Fruit fly (Drosophila melanogaster) whole organism, wandering third instar larva: ENCODE data around the gene Gr61a.

ENCODE experiments used
- Abd-B ChIP-seq: fragments of >200 bp; optimal IDR thresholded peaks from 2 replicates; lab custom pipeline; 2017; ENCODE audit warnings: missing biosample characterization, missing genetic modification characterization
- CG32264 ChIP-seq: fragments of 200-800 bp; sonication (Bioruptor generic); optimal IDR thresholded peaks from 2 replicates; lab custom pipeline; 2016; ENCODE audit warnings: missing biosample characterization, missing genetic modification characterization
- CG9705 ChIP-seq: fragments of 200-800 bp; sonication (Bioruptor generic); optimal IDR thresholded peaks from 2 replicates; lab custom pipeline; 2018; ENCODE audit warnings: missing biosample characterization, mild to moderate bottlenecking, missing genetic modification characterization
- CrebA ChIP-seq: fragments of 200-800 bp; sonication (Bioruptor generic); optimal IDR thresholded peaks from 2 replicates; lab custom pipeline; 2016; ENCODE audit warnings: missing biosample characterization, mild to moderate bottlenecking, missing genetic modification characterization, borderline replicate concordance
- Dfd ChIP-seq: fragments of >200 bp; optimal IDR thresholded peaks from 2 replicates; lab custom pipeline; 2017; ENCODE audit warnings: missing biosample characterization, missing genetic modification characterization
- GATAd ChIP-seq: sonication (Bioruptor generic); optimal IDR thresholded peaks from 2 replicates; lab custom pipeline; 2016; ENCODE audit warnings: missing biosample characterization, missing genetic modification characterization
- HLH106 ChIP-seq: fragments of 200-800 bp; optimal IDR thresholded peaks from 3 replicates; lab custom pipeline; 2019; ENCODE audit warnings: missing biosample characterization, mild to moderate bottlenecking, missing genetic modification characterization, moderate library complexity
- Hnf4 ChIP-seq: fragments of 200-800 bp; sonication (Bioruptor generic); optimal IDR thresholded peaks from 2 replicates; lab custom pipeline; 2016; ENCODE audit warnings: missing biosample characterization, mild to moderate bottlenecking, missing genetic modification characterization
- Hr78 ChIP-seq: fragments of >200 bp; optimal IDR thresholded peaks from 2 replicates; lab custom pipeline; 2017; ENCODE audit warnings: missing biosample characterization, missing genetic modification characterization
- Hr83 ChIP-seq: fragments of 200-300 bp; sonication (Bioruptor generic); optimal IDR thresholded peaks from 2 replicates; lab custom pipeline; 2016; ENCODE audit warnings: missing biosample characterization, mild to moderate bottlenecking, missing genetic modification characterization, moderate library complexity; ENCODE audit not compliant: poor library complexity, severe bottlenecking
- Jra ChIP-seq: sonication (Bioruptor generic); optimal IDR thresholded peaks from 2 replicates; lab custom pipeline; 2016; ENCODE audit warnings: missing biosample characterization, missing genetic modification characterization
- Mio ChIP-seq: sonication (Bioruptor generic); optimal IDR thresholded peaks from 2 replicates; lab custom pipeline; 2016; ENCODE audit warnings: missing biosample characterization, missing genetic modification characterization
- Myc ChIP-seq: fragments of >200 bp; optimal IDR thresholded peaks from 2 replicates; lab custom pipeline; 2017
- N ChIP-seq: fragments of >200 bp; optimal IDR thresholded peaks from 2 replicates; lab custom pipeline; 2018; ENCODE audit warnings: missing biosample characterization, missing external identifiers, missing genetic modification characterization
- OdsH ChIP-seq: fragments of 200-800 bp; sonication (Bioruptor generic); optimal IDR thresholded peaks from 2 replicates; lab custom pipeline; 2016; ENCODE audit warnings: missing biosample characterization, mild to moderate bottlenecking, missing genetic modification characterization
- Rel ChIP-seq, 2 experiments: fragments of 200-800 bp; sonication (Bioruptor generic) in 1 of 2; optimal IDR thresholded peaks; 2 replicates in 1 of 2; 3 replicates in 1 of 2; lab custom pipeline; 2016 to 2019; ENCODE audit warnings: mild to moderate bottlenecking in 2 of 2, missing biosample characterization in 2 of 2, missing genetic modification characterization in 2 of 2, moderate library complexity in 1 of 2
- Sp1 ChIP-seq: fragments of 200-800 bp; sonication (Bioruptor generic); optimal IDR thresholded peaks from 3 replicates; lab custom pipeline; 2019; ENCODE audit warnings: missing biosample characterization, mild to moderate bottlenecking, missing genetic modification characterization, moderate library complexity
- Vsx2 ChIP-seq: fragments of 200-300, 225-300 bp; sonication (Bioruptor generic); optimal IDR thresholded peaks from 2 replicates; lab custom pipeline; 2018; ENCODE audit warnings: missing biosample characterization, missing genetic modification characterization; ENCODE audit not compliant: partially characterized antibody
- br ChIP-seq: fragments of 200-800 bp; sonication (Bioruptor generic); optimal IDR thresholded peaks from 2 replicates; lab custom pipeline; 2016; ENCODE audit warnings: missing biosample characterization, missing genetic modification characterization
- brk ChIP-seq: fragments of 200-800 bp; sonication (Bioruptor generic); optimal IDR thresholded peaks from 2 replicates; lab custom pipeline; 2016; ENCODE audit warnings: missing biosample characterization, mild to moderate bottlenecking, missing genetic modification characterization
- dl ChIP-seq, 2 experiments: fragments of 175-275, 200-275 bp in 1 of 2; fragments of 200-275 bp in 1 of 2; sonication (Bioruptor generic); optimal IDR thresholded peaks; lab custom pipeline; 2018; ENCODE audit warnings: mild to moderate bottlenecking in 2 of 2, missing biosample characterization in 2 of 2, missing genetic modification characterization in 2 of 2, moderate library complexity in 2 of 2; ENCODE audit not compliant: partially characterized antibody in 2 of 2, insufficient read depth in 1 of 2
- dmrt93B ChIP-seq: fragments of 200-800 bp; sonication (Bioruptor generic); optimal IDR thresholded peaks from 2 replicates; lab custom pipeline; 2018; ENCODE audit warnings: missing biosample characterization, mild to moderate bottlenecking, missing genetic modification characterization
- dsf ChIP-seq: sonication (Bioruptor generic); optimal IDR thresholded peaks from 2 replicates; lab custom pipeline; 2016; ENCODE audit warnings: missing biosample characterization, missing genetic modification characterization, borderline replicate concordance
- ey ChIP-seq: fragments of 200-800 bp; sonication (Bioruptor generic); optimal IDR thresholded peaks from 2 replicates; lab custom pipeline; 2016; ENCODE audit warnings: missing biosample characterization, missing genetic modification characterization
- foxo ChIP-seq, 2 experiments: fragments of 200-800 bp; sonication (Bioruptor generic); optimal IDR thresholded peaks; 2 replicates in 1 of 2; 3 replicates in 1 of 2; lab custom pipeline; 2016 to 2017; ENCODE audit warnings: missing biosample characterization in 2 of 2, missing genetic modification characterization in 2 of 2
- fru ChIP-seq: fragments of 200-800 bp; sonication (Bioruptor generic); optimal IDR thresholded peaks from 3 replicates; lab custom pipeline; 2016; ENCODE audit warnings: missing biosample characterization, mild to moderate bottlenecking, missing genetic modification characterization
- h ChIP-seq: fragments of 200-800 bp; sonication (Bioruptor generic); optimal IDR thresholded peaks from 3 replicates; lab custom pipeline; 2016; ENCODE audit warnings: missing biosample characterization, mild to moderate bottlenecking, missing genetic modification characterization
- jim ChIP-seq: fragments of 175-275, 200-325 bp; sonication (Bioruptor generic); optimal IDR thresholded peaks from 2 replicates; lab custom pipeline; 2016; ENCODE audit warnings: missing biosample characterization, mild to moderate bottlenecking, missing genetic modification characterization
- lola ChIP-seq: fragments of >200 bp; optimal IDR thresholded peaks from 2 replicates; lab custom pipeline; 2017; ENCODE audit warnings: missing biosample characterization, missing genetic modification characterization
- psq ChIP-seq: fragments of 200-800 bp; sonication (Bioruptor generic); optimal IDR thresholded peaks from 3 replicates; lab custom pipeline; 2017; ENCODE audit warnings: missing biosample characterization, mild to moderate bottlenecking, missing genetic modification characterization, moderate library complexity
- rgr ChIP-seq: fragments of 200-800 bp; sonication (Bioruptor generic); optimal IDR thresholded peaks from 3 replicates; lab custom pipeline; 2016; ENCODE audit warnings: missing biosample characterization, mild to moderate bottlenecking, missing genetic modification characterization
- sage ChIP-seq: fragments of 200-800 bp; sonication (Bioruptor generic); optimal IDR thresholded peaks from 2 replicates; lab custom pipeline; 2016; ENCODE audit warnings: missing biosample characterization, mild to moderate bottlenecking, missing genetic modification characterization
- sv ChIP-seq: fragments of 200-800 bp; sonication (Bioruptor generic); optimal IDR thresholded peaks from 3 replicates; lab custom pipeline; 2016; ENCODE audit warnings: missing biosample characterization, missing genetic modification characterization
- tai ChIP-seq: sonication (Bioruptor generic); optimal IDR thresholded peaks from 2 replicates; lab custom pipeline; 2016; ENCODE audit warnings: missing biosample characterization, missing genetic modification characterization
- usp ChIP-seq: fragments of >200 bp; optimal IDR thresholded peaks from 2 replicates; lab custom pipeline; 2017; ENCODE audit warnings: missing biosample characterization, missing genetic modification characterization
- woc ChIP-seq: sonication (Bioruptor generic); optimal IDR thresholded peaks from 2 replicates; lab custom pipeline; 2016; ENCODE audit warnings: missing biosample characterization, mild to moderate bottlenecking, missing genetic modification characterization

The Gr61a gene

DNA sequence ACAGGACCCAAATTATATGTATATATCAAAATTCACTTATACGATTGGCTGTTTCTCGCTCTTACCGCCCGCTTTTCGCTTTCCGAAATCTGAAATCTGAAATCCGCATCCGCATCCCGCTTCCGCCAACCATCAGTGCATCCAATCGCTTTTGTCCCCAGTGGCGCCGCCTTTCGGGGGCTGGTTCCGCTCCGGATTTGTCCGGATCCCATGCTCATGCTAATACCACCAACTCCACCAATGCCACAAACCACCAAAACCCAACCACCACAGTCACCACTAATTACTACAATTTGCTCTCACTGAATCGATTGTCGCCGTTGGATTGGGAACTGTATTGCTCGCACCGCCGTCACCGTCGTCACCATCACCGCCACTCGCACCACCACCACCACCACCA is 27.5 kb downstream of the Gr61a start:
- TF ChIP-seq tai (GFP tag; lab: Kevin White, UChicago) (no peak), Vsx2 (GFP tag; lab: Kevin White, UChicago) (no peak), dmrt93B (GFP tag; lab: Kevin White, UChicago) (no peak), fru (GFP tag; lab: Kevin White, UChicago) (no peak), foxo (GFP tag; optimal IDR thresholded peaks at IDR 0.05; lab: Kevin White, UChicago) (no peak), Rel (GFP tag; optimal IDR thresholded peaks at IDR 0.05; lab: Kevin White, UChicago) (no peak), Rel (tag; optimal IDR thresholded peaks at IDR 0.05; lab: Kevin White, UChicago) (no peak), br (GFP tag; lab: Kevin White, UChicago) (no peak), lola (GFP tag; lab: Kevin White, UChicago) (no peak), Sp1 (GFP tag; lab: Kevin White, UChicago) (no peak), N (no peak), Hr78 (GFP tag; lab: Kevin White, UChicago) (no peak), OdsH (no peak), sage (no peak)

DNA sequence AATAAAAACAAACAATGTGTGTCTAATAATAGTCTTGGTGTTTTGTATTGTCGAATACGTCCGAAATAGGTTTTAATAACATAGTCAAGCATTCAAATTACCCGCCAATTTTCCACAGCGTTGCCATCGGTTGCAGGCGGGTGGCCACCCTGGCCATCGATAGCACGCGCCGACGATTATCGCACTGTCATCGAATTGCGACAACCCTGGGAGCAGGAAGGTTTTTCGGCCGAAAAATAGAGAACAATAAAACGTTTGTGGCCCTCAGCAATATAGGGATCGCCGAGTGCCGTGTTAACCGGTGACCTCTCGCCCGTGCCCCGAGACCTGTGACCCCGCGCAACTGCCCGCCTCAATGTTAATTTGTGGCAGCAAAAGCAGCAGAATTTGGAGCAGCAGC is 30.5 kb downstream of the Gr61a start, which contains the start of gene Usp10:
TSS of gene Usp10 (plus strand) at position 187 of the 400 bp plus-strand sequence.
- TF ChIP-seq Hr83 (GFP tag; lab: Kevin White, UChicago): no peak
- no peak for TF ChIP-seq Rel (GFP tag; optimal IDR thresholded peaks at IDR 0.05; lab: Kevin White, UChicago)
- peak; percentile 68 for TF ChIP-seq Rel (tag; optimal IDR thresholded peaks at IDR 0.05; lab: Kevin White, UChicago)

DNA sequence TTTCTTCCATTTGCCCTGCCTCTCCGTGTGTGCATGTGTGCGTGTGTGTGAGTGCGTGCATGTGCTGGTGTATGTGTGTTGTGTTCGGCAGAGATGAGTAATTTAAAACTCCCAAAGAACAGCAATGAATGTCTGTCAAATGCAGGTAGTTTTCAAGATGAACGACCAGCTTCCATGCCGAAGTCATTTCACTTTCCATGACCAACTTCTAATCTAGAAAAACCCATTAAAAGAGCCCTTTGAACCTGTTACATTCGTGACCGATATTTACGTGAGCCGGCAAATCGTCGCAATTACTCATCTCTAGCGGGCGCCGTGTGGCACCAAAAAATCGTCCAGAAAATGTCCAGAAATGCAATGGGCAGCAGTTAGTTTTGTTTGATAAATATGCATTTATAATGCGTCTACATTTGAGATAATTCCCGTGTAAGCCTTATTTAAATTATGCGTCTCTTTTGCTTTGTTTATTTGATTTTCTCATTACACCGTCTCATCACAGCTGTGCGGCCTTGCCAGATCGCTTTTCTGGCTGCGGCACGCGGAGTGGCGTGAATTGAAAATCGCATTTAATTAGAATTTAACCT is 31.2 kb downstream of the Gr61a start:
- TF ChIP-seq GATAd (GFP tag; lab: Kevin White, UChicago): no peak
- peak; percentile 6 for TF ChIP-seq dmrt93B (GFP tag; lab: Kevin White, UChicago)
- TF ChIP-seq jim (GFP tag; lab: Kevin White, UChicago): no peak
- TF ChIP-seq foxo (GFP tag; optimal IDR thresholded peaks at IDR 0.05; lab: Kevin White, UChicago): peak in 1 of 2 experiments; percentile 70
- peak; percentile 73 for TF ChIP-seq h (GFP tag; lab: Kevin White, UChicago)
- TF ChIP-seq OdsH: peak; percentile 10
- TF ChIP-seq sage: no peak
- TF ChIP-seq CG32264 (GFP tag; lab: Kevin White, UChicago): no peak
- no peak for TF ChIP-seq Hr83 (GFP tag; lab: Kevin White, UChicago)
- TF ChIP-seq sv (GFP tag; lab: Kevin White, UChicago): peak; percentile 38
- peak; percentile 37 for TF ChIP-seq Sp1 (GFP tag; lab: Kevin White, UChicago)
- no peak for TF ChIP-seq brk (GFP tag; lab: Kevin White, UChicago)
- TF ChIP-seq dsf: no peak
- peak; percentile 3 for TF ChIP-seq Jra (GFP tag; lab: Kevin White, UChicago)
- TF ChIP-seq Hnf4 (GFP tag; lab: Kevin White, UChicago): peak; percentile 67
- peak; percentile 47 for TF ChIP-seq CG9705 (GFP tag; lab: Kevin White, UChicago)
- no peak for TF ChIP-seq usp (GFP tag; lab: Kevin White, UChicago)
- TF ChIP-seq Dfd: peak; percentile 51
- TF ChIP-seq br (GFP tag; lab: Kevin White, UChicago): peak; percentile 39
- TF ChIP-seq fru (GFP tag; lab: Kevin White, UChicago): peak; percentile 49
- no peak for TF ChIP-seq CrebA (GFP tag; lab: Kevin White, UChicago)
- no peak for TF ChIP-seq Rel (GFP tag; optimal IDR thresholded peaks at IDR 0.05; lab: Kevin White, UChicago)
- no peak for TF ChIP-seq Rel (tag; optimal IDR thresholded peaks at IDR 0.05; lab: Kevin White, UChicago)
- peak; percentile 63 for TF ChIP-seq HLH106 (tag; lab: Kevin White, UChicago)
- no peak for TF ChIP-seq dl (GFP tag; optimal IDR thresholded peaks at IDR 0.05; lab: Kevin White, UChicago; ENCODE audit: insufficient read depth in 1 of 2, partially characterized antibody in 2 of 2)
- TF ChIP-seq Mio (GFP tag; lab: Kevin White, UChicago): no peak
- peak; percentile 54 for TF ChIP-seq Myc (lab: Kevin White, UChicago)
- TF ChIP-seq ey (GFP tag; lab: Kevin White, UChicago): peak; percentile 67
- TF ChIP-seq rgr (GFP tag; lab: Kevin White, UChicago): peak; percentile 60
- TF ChIP-seq N: peak; percentile 36
- TF ChIP-seq psq: peak; percentile 60
- peak; percentile 74 for TF ChIP-seq woc (GFP tag; lab: Kevin White, UChicago)
- no peak for TF ChIP-seq Abd-B
